Worm (Caenorhabditis elegans): ENCODE measurements around the gene R03H10.6.

The R03H10.6 gene

ce11 chrII:4133332-4133731, 40.0 kb downstream of the R03H10.6 start:
- TF ChIP-seq fos-1 (tag; optimal IDR thresholded peaks at IDR 0.05): no peak
- no peak for TF ChIP-seq nhr-20 (tag; optimal IDR thresholded peaks at IDR 0.05)
- no peak for TF ChIP-seq elt-3 (tag; optimal IDR thresholded peaks at IDR 0.05)
- no peak for TF ChIP-seq nhr-90 (tag; optimal IDR thresholded peaks at IDR 0.05; ENCODE audit: poor library complexity)
- TF ChIP-seq mep-1 (tag; optimal IDR thresholded peaks at IDR 0.05): no peak
- TF ChIP-seq nhr-12 (tag; optimal IDR thresholded peaks at IDR 0.05): no peak
- TF ChIP-seq dsc-1 (tag; optimal IDR thresholded peaks at IDR 0.05): no peak
- no peak for TF ChIP-seq unc-130 (tag; optimal IDR thresholded peaks at IDR 0.05)
- TF ChIP-seq zip-4 (GFP tag; optimal IDR thresholded peaks at IDR 0.05): no peak
- TF ChIP-seq jun-1 (tag; optimal IDR thresholded peaks at IDR 0.05): no peak
- TF ChIP-seq nhr-77 (tag; optimal IDR thresholded peaks at IDR 0.05): no peak
- no peak for TF ChIP-seq lin-15B (tag; optimal IDR thresholded peaks at IDR 0.05)
- no peak for TF ChIP-seq mef-2 (tag; optimal IDR thresholded peaks at IDR 0.05)
- TF ChIP-seq lsy-2 (tag; optimal IDR thresholded peaks at IDR 0.05): no peak
- TF ChIP-seq fkh-10 (GFP tag; optimal IDR thresholded peaks at IDR 0.05): peak; percentile 98
- TF ChIP-seq nhr-76 (tag; optimal IDR thresholded peaks at IDR 0.05): no peak
- peak; percentile 31 for TF ChIP-seq irx-1 (tag; optimal IDR thresholded peaks at IDR 0.05)
- peak; percentile 74 for TF ChIP-seq lin-14 (GFP tag; optimal IDR thresholded peaks at IDR 0.05)
- TF ChIP-seq C16A3.4 (tag; optimal IDR thresholded peaks at IDR 0.05): no peak
- TF ChIP-seq hpl-2 (GFP tag; optimal IDR thresholded peaks at IDR 0.05): no peak
- no peak for TF ChIP-seq blmp-1 (tag; optimal IDR thresholded peaks at IDR 0.05)
- TF ChIP-seq nhr-47 (tag; optimal IDR thresholded peaks at IDR 0.05): peak; percentile 4
- TF ChIP-seq ceh-82 (tag; optimal IDR thresholded peaks at IDR 0.05): no peak
- peak; percentile 9 for TF ChIP-seq nhr-71 (tag; optimal IDR thresholded peaks at IDR 0.05)
- no peak for TF ChIP-seq nhr-28 (tag; optimal IDR thresholded peaks at IDR 0.05)
- TF ChIP-seq elt-2 (tag; optimal IDR thresholded peaks at IDR 0.05): no peak
- TF ChIP-seq unc-86 (tag; optimal IDR thresholded peaks at IDR 0.05): no peak
- TF ChIP-seq zag-1 (tag; optimal IDR thresholded peaks at IDR 0.05): no peak
- TF ChIP-seq C34B4.2 (tag; optimal IDR thresholded peaks at IDR 0.05): no peak
- TF ChIP-seq swsn-7 (tag; optimal IDR thresholded peaks at IDR 0.05): no peak
- TF ChIP-seq lin-39 (tag; optimal IDR thresholded peaks at IDR 0.05): no peak
- TF ChIP-seq tbx-2 (tag; optimal IDR thresholded peaks at IDR 0.05): no peak
- TF ChIP-seq efl-1 (optimal IDR thresholded peaks at IDR 0.05): no peak
- TF ChIP-seq efl-1 (GFP tag; optimal IDR thresholded peaks at IDR 0.05 in 1 of 2): no peak

ce11 chrII:4130074-4130663, 43.1 kb downstream of the R03H10.6 start:
- TF ChIP-seq lin-14 (GFP tag; optimal IDR thresholded peaks at IDR 0.05) (peak; percentile 28), unc-86 (tag; optimal IDR thresholded peaks at IDR 0.05) (peak; percentile 29)

DNA sequence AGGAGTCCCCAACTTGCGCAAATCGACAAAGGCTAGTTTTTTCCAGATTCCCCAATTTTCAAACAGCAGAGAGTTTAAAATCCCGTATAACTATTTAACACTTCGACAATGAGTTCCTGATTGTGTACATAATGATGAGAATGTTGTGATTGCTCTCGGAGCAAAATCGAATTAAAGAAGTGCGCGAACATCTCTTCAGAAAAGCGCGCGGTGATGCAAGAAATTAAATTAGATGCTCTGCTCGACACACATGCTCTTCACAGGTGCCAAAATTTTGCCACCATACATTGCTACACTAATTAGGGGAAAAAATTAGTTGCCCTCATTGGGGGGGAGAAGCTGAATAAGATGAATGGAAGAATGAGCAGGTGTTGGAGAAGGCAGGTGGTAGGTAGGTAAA, 43.8 kb downstream of the R03H10.6 start:
- TF ChIP-seq F16B12.6 (tag; optimal IDR thresholded peaks at IDR 0.05) (no peak), lir-3 (tag; optimal IDR thresholded peaks at IDR 0.05; ENCODE audit: poor library complexity) (no peak), nhr-77 (tag; optimal IDR thresholded peaks at IDR 0.05) (no peak), elt-3 (tag; optimal IDR thresholded peaks at IDR 0.05) (no peak), zag-1 (tag; optimal IDR thresholded peaks at IDR 0.05) (no peak), nhr-84 (tag; optimal IDR thresholded peaks at IDR 0.05) (no peak), unc-30 (tag; optimal IDR thresholded peaks at IDR 0.05) (no peak), nhr-20 (tag; optimal IDR thresholded peaks at IDR 0.05) (no peak), hlh-4 (tag; optimal IDR thresholded peaks at IDR 0.05) (no peak), sptf-1 (tag; optimal IDR thresholded peaks at IDR 0.05) (no peak), egl-27 (tag; optimal IDR thresholded peaks at IDR 0.05) (no peak), fos-1 (tag; optimal IDR thresholded peaks at IDR 0.05) (no peak), skn-1 (tag; optimal IDR thresholded peaks at IDR 0.05) (no peak), dsc-1 (tag; optimal IDR thresholded peaks at IDR 0.05) (no peak), nhr-19 (GFP tag; conservative IDR thresholded peaks at IDR 0.05) (no peak), ceh-63 (GFP tag; optimal IDR thresholded peaks at IDR 0.05) (no peak), pag-3 (tag; optimal IDR thresholded peaks at IDR 0.05; ENCODE audit: borderline replicate concordance, insufficient read depth) (no peak)

All from whole organism, L1 larva.